Worm (Caenorhabditis elegans) whole organism, L4 larva: Measurements from ENCODE around the gene nhr-195.

Experiments used
- F37D6.2 ChIP-seq: sonication (generic microtip); optimal IDR thresholded peaks from 2 replicates; lab custom pipeline; 2016; ENCODE audit warnings: mild to moderate bottlenecking, missing genetic modification characterization, missing compliant biosample characterization
- T26A8.4 ChIP-seq: fragments of 200-800 bp; sonication (Bioruptor generic); IDR thresholded peaks from 2 replicates; pipeline ENCODE4 v1.3.6; 2022; ENCODE audit warnings: missing genetic modification characterization, missing compliant biosample characterization
- Y105C5A.15 ChIP-seq: fragments of 200-800 bp; sonication (Bioruptor generic); IDR thresholded peaks from 2 replicates; pipeline ENCODE4 v1.3.6; 2022; ENCODE audit warnings: missing genetic modification characterization, missing compliant biosample characterization
- Y5F2A.4 ChIP-seq: fragments of 200-800 bp; sonication (Bioruptor generic); optimal IDR thresholded peaks from 2 replicates; lab custom pipeline; 2018; ENCODE audit warnings: mild to moderate bottlenecking, missing genetic modification characterization, missing compliant biosample characterization
- ZK337.2 ChIP-seq: fragments of 200-800 bp; sonication (Bioruptor generic); IDR thresholded peaks from 2 replicates; pipeline ENCODE4 v1.3.6; 2022; ENCODE audit warnings: missing genetic modification reagents, missing genetic modification characterization, missing compliant biosample characterization
- ZK546.5 ChIP-seq, 2 experiments: sonication (generic microtip); optimal IDR thresholded peaks; 2 replicates each; lab custom pipeline; 2017; ENCODE audit warnings: missing biosample characterization in 2 of 2, missing genetic modification characterization in 2 of 2
- aha-1 ChIP-seq: fragments of 150-350 bp; peaks from one replicate; lab custom pipeline; 2014; ENCODE audit warnings: missing biosample characterization, missing genetic modification characterization
- aly-2 ChIP-seq: sonication (generic microtip); optimal IDR thresholded peaks from 2 replicates; lab custom pipeline; 2018; ENCODE audit warnings: missing biosample characterization, missing genetic modification characterization
- ama-1 ChIP-seq: fragments of 150-350 bp; optimal IDR thresholded peaks from 2 replicates; lab custom pipeline; 2014; ENCODE audit warnings: inconsistent platforms, mixed read lengths
- arid-1 ChIP-seq: fragments of 200-800 bp; sonication (Bioruptor generic); conservative IDR thresholded peaks from 2 replicates; pipeline ENCODE4 v1.3.6; 2022; ENCODE audit warnings: missing genetic modification reagents, missing genetic modification characterization, missing compliant biosample characterization
- ceh-20 ChIP-seq: fragments of 200-800 bp; sonication (Bioruptor generic); IDR thresholded peaks from 2 replicates; pipeline ENCODE4 v1.3.6; 2022; ENCODE audit warnings: missing genetic modification reagents, missing genetic modification characterization, missing compliant biosample characterization
- ceh-28 ChIP-seq: fragments of 150-350 bp; optimal IDR thresholded peaks from 2 replicates; lab custom pipeline; 2014; ENCODE audit warnings: missing biosample characterization, missing genetic modification reagents, missing genetic modification characterization
- daf-8 ChIP-seq: fragments of 200-800 bp; sonication (Bioruptor generic); IDR thresholded peaks from 2 replicates; pipeline ENCODE4 v1.3.6; 2022; ENCODE audit warnings: missing genetic modification characterization, missing compliant biosample characterization
- dmd-6 ChIP-seq: fragments of 200-800 bp; sonication (Bioruptor generic); IDR thresholded peaks from 2 replicates; pipeline ENCODE4 v1.3.6; 2022; ENCODE audit warnings: missing genetic modification reagents, missing genetic modification characterization, missing compliant biosample characterization
- dmd-8 ChIP-seq: fragments of 200-800 bp; sonication (Bioruptor generic); IDR thresholded peaks from 2 replicates; pipeline ENCODE4 v1.3.6; 2022; ENCODE audit warnings: missing genetic modification characterization, missing compliant biosample characterization
- dpl-1 ChIP-seq: fragments of 150-350 bp; optimal IDR thresholded peaks from 2 replicates; lab custom pipeline; 2014; ENCODE audit warnings: missing biosample characterization, missing genetic modification reagents, missing genetic modification characterization
- duxl-1 ChIP-seq: sonication (generic microtip); optimal IDR thresholded peaks from 2 replicates; lab custom pipeline; 2016; ENCODE audit warnings: mild to moderate bottlenecking, missing genetic modification characterization, moderate library complexity, missing compliant biosample characterization; ENCODE audit not compliant: poor library complexity
- dve-1 ChIP-seq: sonication (generic microtip); optimal IDR thresholded peaks from 2 replicates; lab custom pipeline; 2017; ENCODE audit warnings: antibody characterized with exemption, mild to moderate bottlenecking, missing genetic modification characterization, missing compliant biosample characterization; ENCODE audit not compliant: insufficient read depth
- egl-27 ChIP-seq: sonication (generic microtip); optimal IDR thresholded peaks from 3 replicates; lab custom pipeline; 2017; ENCODE audit warnings: missing biosample characterization, missing genetic modification reagents, missing genetic modification characterization
- egl-43 ChIP-seq: fragments of 200-800 bp; sonication (Bioruptor generic); IDR thresholded peaks from 2 replicates; pipeline ENCODE4 v1.3.6; 2022; ENCODE audit warnings: missing genetic modification reagents, missing genetic modification characterization, missing compliant biosample characterization
- fkh-10 ChIP-seq: fragments of 150-350 bp; optimal IDR thresholded peaks from 2 replicates; lab custom pipeline; 2014; ENCODE audit warnings: missing biosample characterization, missing genetic modification reagents, missing genetic modification characterization
- hif-1 ChIP-seq, 2 experiments: sonication (generic microtip); optimal IDR thresholded peaks; 2 replicates each; lab custom pipeline; 2016 to 2017; ENCODE audit warnings: missing compliant biosample characterization in 2 of 2, missing genetic modification characterization in 2 of 2, missing genetic modification reagents in 2 of 2, missing genotype in 2 of 2, mild to moderate bottlenecking in 1 of 2
- hlh-11 ChIP-seq: fragments of 200-800 bp; sonication (Bioruptor generic); optimal IDR thresholded peaks from 2 replicates; lab custom pipeline; 2018; ENCODE audit warnings: mild to moderate bottlenecking, missing genetic modification characterization, missing compliant biosample characterization
- hlh-30 ChIP-seq: sonication (generic microtip); optimal IDR thresholded peaks from 2 replicates; lab custom pipeline; 2017; ENCODE audit warnings: antibody characterized with exemption, mild to moderate bottlenecking, missing genetic modification characterization, missing compliant biosample characterization; ENCODE audit not compliant: insufficient read depth
- hmg-1.1 ChIP-seq: fragments of 200-800 bp; sonication (Bioruptor generic); IDR thresholded peaks from 2 replicates; pipeline ENCODE4 v1.3.6; 2022; ENCODE audit warnings: missing genetic modification reagents, missing genetic modification characterization, missing compliant biosample characterization
- jun-1 ChIP-seq: fragments of 150-350 bp; optimal IDR thresholded peaks from 2 replicates; lab custom pipeline; 2014; ENCODE audit warnings: missing biosample characterization, missing genetic modification reagents, missing genetic modification characterization
- lim-7 ChIP-seq: fragments of 200-800 bp; sonication (Bioruptor generic); IDR thresholded peaks from 2 replicates; pipeline ENCODE4 v1.3.6; 2022; ENCODE audit warnings: missing genetic modification characterization, missing compliant biosample characterization
- lin-1 ChIP-seq: fragments of 200-800 bp; sonication (Bioruptor generic); IDR thresholded peaks from 2 replicates; pipeline ENCODE4 v1.3.6; 2022; ENCODE audit warnings: missing genetic modification reagents, missing genetic modification characterization, missing compliant biosample characterization
- lin-15B ChIP-seq: fragments of 150-350 bp; sonication (generic microtip); optimal IDR thresholded peaks from 3 replicates; lab custom pipeline; 2014; ENCODE audit warnings: missing biosample characterization, missing genetic modification characterization
- lin-29 ChIP-seq: fragments of 200-800 bp; sonication (Bioruptor generic); IDR thresholded peaks from 2 replicates; pipeline ENCODE4 v1.3.6; 2022; ENCODE audit warnings: missing genetic modification reagents, missing genetic modification characterization, missing compliant biosample characterization
- lin-38 ChIP-seq: fragments of 200-800 bp; sonication (Bioruptor generic); IDR thresholded peaks from 2 replicates; pipeline ENCODE4 v1.3.6; 2022; ENCODE audit warnings: missing genetic modification reagents, missing genetic modification characterization, missing compliant biosample characterization
- lin-39 ChIP-seq: fragments of 150-350 bp; optimal IDR thresholded peaks from 2 replicates; lab custom pipeline; 2014; ENCODE audit warnings: missing biosample characterization, missing genetic modification reagents, missing genetic modification characterization
- lir-3 ChIP-seq: sonication (generic microtip); optimal IDR thresholded peaks from 2 replicates; lab custom pipeline; 2016; ENCODE audit warnings: mild to moderate bottlenecking, missing genetic modification characterization, missing compliant biosample characterization
- madf-5 ChIP-seq, 2 experiments: fragments of 200-800 bp; sonication (Bioruptor generic); IDR thresholded peaks; 2 replicates each; pipeline ENCODE4 v1.3.6; 2022; ENCODE audit warnings: missing compliant biosample characterization in 2 of 2, missing genetic modification characterization in 2 of 2
- nhr-10 ChIP-seq: fragments of 150-350 bp; optimal IDR thresholded peaks from 2 replicates; lab custom pipeline; 2014; ENCODE audit warnings: missing biosample characterization, missing genetic modification characterization
- nhr-11 ChIP-seq: fragments of 150-350 bp; optimal IDR thresholded peaks from 2 replicates; lab custom pipeline; 2014; ENCODE audit warnings: missing biosample characterization, missing genetic modification characterization
- nhr-111 ChIP-seq: fragments of 200-800 bp; sonication (Bioruptor generic); optimal IDR thresholded peaks from 2 replicates; lab custom pipeline; 2018; ENCODE audit warnings: mild to moderate bottlenecking, missing genetic modification characterization, missing compliant biosample characterization
- nhr-28 ChIP-seq: fragments of 150-350 bp; optimal IDR thresholded peaks from 2 replicates; lab custom pipeline; 2014; ENCODE audit warnings: missing biosample characterization, missing genetic modification characterization
- nhr-76 ChIP-seq: fragments of 150-350 bp; optimal IDR thresholded peaks from 2 replicates; lab custom pipeline; 2014; ENCODE audit warnings: missing biosample characterization, missing genetic modification characterization
- pha-4 ChIP-seq, 2 experiments: fragments of 150-350 bp in 1 of 2; fragments of 200-800 bp in 1 of 2; sonication (Bioruptor generic) in 1 of 2; IDR thresholded peaks in 1 of 2; optimal IDR thresholded peaks in 1 of 2; 2 replicates each; pipeline versions ENCODE4 v1.3.6 to Lab custom; 2014 to 2022; ENCODE audit warnings: missing genetic modification characterization in 2 of 2, missing genetic modification reagents in 2 of 2, missing biosample characterization in 1 of 2, missing compliant biosample characterization in 1 of 2
- php-3 ChIP-seq: fragments of 200-800 bp; sonication (Bioruptor generic); IDR thresholded peaks from 2 replicates; pipeline ENCODE4 v1.3.6; 2022; ENCODE audit warnings: missing genetic modification reagents, missing genetic modification characterization, missing compliant biosample characterization
- sdz-12 ChIP-seq: fragments of 200-800 bp; sonication (Bioruptor generic); optimal IDR thresholded peaks from 2 replicates; lab custom pipeline; 2018; ENCODE audit warnings: mild to moderate bottlenecking, missing genetic modification characterization, missing compliant biosample characterization
- set-16 ChIP-seq: fragments of 200-800 bp; sonication (Bioruptor generic); IDR thresholded peaks from 2 replicates; pipeline ENCODE4 v1.3.6; 2022; ENCODE audit warnings: missing genetic modification reagents, missing genetic modification characterization, missing compliant biosample characterization
- snpc-1.2 ChIP-seq: fragments of 200-800 bp; sonication (Bioruptor generic); IDR thresholded peaks from 2 replicates; pipeline ENCODE4 v1.3.6; 2022; ENCODE audit warnings: missing genetic modification reagents, missing genetic modification characterization, missing compliant biosample characterization
- snpc-4 ChIP-seq: fragments of 150-350 bp; optimal IDR thresholded peaks from 2 replicates; lab custom pipeline; 2014; ENCODE audit warnings: missing biosample characterization, missing genetic modification characterization
- spr-3 ChIP-seq: fragments of 200-800 bp; sonication (Bioruptor generic); optimal IDR thresholded peaks from 2 replicates; lab custom pipeline; 2018; ENCODE audit warnings: mild to moderate bottlenecking, missing genetic modification characterization, missing compliant biosample characterization
- tra-1 ChIP-seq: fragments of 200-800 bp; sonication (Bioruptor generic); IDR thresholded peaks from 2 replicates; pipeline ENCODE4 v1.3.6; 2022; ENCODE audit warnings: missing genetic modification reagents, missing genetic modification characterization, missing compliant biosample characterization
- zag-1 ChIP-seq: fragments of 150-350 bp; optimal IDR thresholded peaks from 2 replicates; lab custom pipeline; 2014; ENCODE audit warnings: missing biosample characterization, missing genetic modification characterization
- zfp-2 ChIP-seq: sonication (generic microtip); optimal IDR thresholded peaks from 2 replicates; lab custom pipeline; 2016; ENCODE audit warnings: mild to moderate bottlenecking, missing genetic modification characterization, missing compliant biosample characterization
- zip-11 ChIP-seq: fragments of 200-800 bp; sonication (Bioruptor generic); IDR thresholded peaks from 2 replicates; pipeline ENCODE4 v1.3.6; 2022; ENCODE audit warnings: missing genetic modification characterization, missing compliant biosample characterization
- zip-2 ChIP-seq: fragments of 150-350 bp; optimal IDR thresholded peaks from 2 replicates; lab custom pipeline; 2014; ENCODE audit warnings: missing biosample characterization, missing genetic modification characterization

Gene nhr-195

ce11 chrV:8936184-8936589 is 36.0 kb downstream of the nhr-195 start, which contains the start of gene unc-23 (continued):
- TF ChIP-seq lim-7 (GFP tag; lab: Robert Waterston, UW) (peak; percentile 38; the same call in 1 of the 2 replicates), snpc-1.2 (no peak), sdz-12 (GFP tag; lab: Kevin White, UChicago) (no peak), arid-1 (GFP tag; lab: Robert Waterston, UW) (peak; percentile 45; the same call in 1 of the 2 replicates), lin-15B (tag; lab: Kevin White, UChicago) (no peak), madf-5 (GFP tag; IDR thresholded peaks at IDR 0.05; lab: Robert Waterston, UW) (0 out of 4 replicates have a peak, but pooled peaks of 1 of the 2 experiments have one; percentile 65), dmd-8 (GFP tag; lab: Robert Waterston, UW) (no peak), zfp-2 (tag; lab: Kevin White, UChicago) (no peak), egl-27 (tag; lab: Kevin White, UChicago) (no peak), lin-29 (GFP tag; lab: Robert Waterston, UW) (peak; percentile 69; the same call in 1 of the 2 replicates), Y5F2A.4 (GFP tag; lab: Kevin White, UChicago) (no peak), tra-1 (GFP tag; lab: Robert Waterston, UW) (peak; percentile 86), nhr-28 (peak; percentile 85), T26A8.4 (GFP tag; lab: Robert Waterston, UW) (peak; percentile 70), dpl-1 (GFP tag; lab: Kevin White, UChicago) (peak; percentile 49), daf-8 (GFP tag; lab: Robert Waterston, UW) (no peak), egl-43 (GFP tag; lab: Robert Waterston, UW) (no peak), F37D6.2 (tag; lab: Kevin White, UChicago) (no peak), zag-1 (no peak), zip-11 (GFP tag; lab: Robert Waterston, UW) (no peak), duxl-1 (tag; lab: Kevin White, UChicago) (peak; percentile 30), hmg-1.1 (peak; percentile 74), jun-1 (tag; lab: Kevin White, UChicago) (peak; percentile 76), nhr-11 (peak; percentile 88), nhr-76 (tag; lab: Kevin White, UChicago) (peak; percentile 20), ceh-28 (tag; lab: Kevin White, UChicago) (no peak), ZK546.5 (tag; optimal IDR thresholded peaks at IDR 0.05; lab: Kevin White, UChicago) (no peak), nhr-10 (tag; lab: Kevin White, UChicago) (peak; percentile 77), lin-1 (GFP tag; lab: Robert Waterston, UW) (peak; percentile 93), set-16 (GFP tag; lab: Robert Waterston, UW) (peak; percentile 77; the same call in 1 of the 2 replicates), pha-4 (GFP tag; IDR thresholded peaks at IDR 0.05; lab: Robert Waterston, UW) (peak; percentile 91), pha-4 (tag; optimal IDR thresholded peaks at IDR 0.05; lab: Kevin White, UChicago) (no peak), snpc-4 (tag; lab: Kevin White, UChicago) (no peak), spr-3 (GFP tag; lab: Kevin White, UChicago) (peak; percentile 76), dve-1 (tag; lab: Kevin White, UChicago) (peak; percentile 93), lir-3 (tag; lab: Kevin White, UChicago) (no peak), php-3 (GFP tag; lab: Robert Waterston, UW) (peak; percentile 90), lin-38 (GFP tag; lab: Robert Waterston, UW) (peak; percentile 54), fkh-10 (no peak), hlh-30 (tag; lab: Kevin White, UChicago) (peak; percentile 72), lin-39 (no peak), hif-1 (tag; optimal IDR thresholded peaks at IDR 0.05; lab: Kevin White, UChicago) (peak in 1 of 2 experiments; percentile 64), aha-1 (peak; percentile 86), zip-2 (peak; percentile 36), ceh-20 (GFP tag; lab: Robert Waterston, UW) (peak; percentile 76; the same call in 1 of the 2 replicates), nhr-111 (GFP tag; lab: Kevin White, UChicago) (no peak), ama-1 (peak; percentile 65), ZK337.2 (no peak), hlh-11 (tag; lab: Kevin White, UChicago) (peak; percentile 97), aly-2 (tag; lab: Kevin White, UChicago) (no peak), Y105C5A.15 (GFP tag; lab: Robert Waterston, UW) (no peak), dmd-6 (GFP tag; lab: Robert Waterston, UW) (peak; percentile 94)
